Worm (Caenorhabditis elegans) whole organism, L1 larva: ENCODE data around the gene ZK1240.6.
"Not testable (repeated sequence)": the region's sequence is repeated elsewhere in the genome, so short reads cannot be mapped to it uniquely, and the experiment has no call there.

Experiments
- C04F5.9 ChIP-seq: sonication (generic microtip); optimal IDR thresholded peaks from 2 replicates; lab custom pipeline; 2016; ENCODE audit warnings: missing genetic modification characterization, missing compliant biosample characterization
- aha-1 ChIP-seq: fragments of 150-350 bp; optimal IDR thresholded peaks from 2 replicates; lab custom pipeline; 2014; ENCODE audit warnings: missing biosample characterization, missing genetic modification characterization
- ama-1 ChIP-seq: fragments of 150-350 bp; optimal IDR thresholded peaks from 2 replicates; lab custom pipeline; 2014
- ceh-63 ChIP-seq: fragments of 200-800 bp; sonication (Bioruptor generic); optimal IDR thresholded peaks from 2 replicates; lab custom pipeline; 2018; ENCODE audit warnings: mild to moderate bottlenecking, missing genetic modification characterization, missing compliant biosample characterization
- ceh-8 ChIP-seq: fragments of 200-800 bp; sonication (Bioruptor generic); optimal IDR thresholded peaks from 2 replicates; lab custom pipeline; 2018; ENCODE audit warnings: mild to moderate bottlenecking, missing genetic modification characterization, moderate library complexity, missing compliant biosample characterization
- dpl-1 ChIP-seq, 3 experiments: fragments of 150-350 bp in 2 of 3; sonication (generic microtip) in 1 of 3; optimal IDR thresholded peaks; 2 replicates each; lab custom pipeline; 2014 to 2017; ENCODE audit warnings: missing biosample characterization in 3 of 3, missing genetic modification characterization in 3 of 3, missing genetic modification reagents in 3 of 3
- dsc-1 ChIP-seq: sonication (generic microtip); optimal IDR thresholded peaks from 2 replicates; lab custom pipeline; 2016; ENCODE audit warnings: mild to moderate bottlenecking, missing genetic modification characterization, missing compliant biosample characterization
- egl-27 ChIP-seq, 2 experiments: fragments of 150-350 bp in 1 of 2; sonication (generic microtip); optimal IDR thresholded peaks; 3 replicates each; lab custom pipeline; 2017 to 2018; ENCODE audit warnings: missing biosample characterization in 2 of 2, missing genetic modification characterization in 2 of 2, missing genetic modification reagents in 2 of 2
- elt-3 ChIP-seq, 6 experiments: fragments of 150-350 bp in 1 of 6; sonication (generic microtip); optimal IDR thresholded peaks; 2 replicates each; lab custom pipeline; 2017 to 2018; ENCODE audit warnings: missing biosample characterization in 6 of 6, missing genetic modification characterization in 6 of 6, inconsistent platforms in 1 of 6
- ets-5 ChIP-seq: fragments of 200-800 bp; sonication (Bioruptor generic); IDR thresholded peaks from 2 replicates; pipeline ENCODE4 v1.3.6; 2022; ENCODE audit warnings: missing genetic modification characterization, missing compliant biosample characterization
- fkh-10 ChIP-seq: sonication (generic microtip); optimal IDR thresholded peaks from 2 replicates; lab custom pipeline; 2017; ENCODE audit warnings: missing biosample characterization, missing genetic modification reagents, missing genetic modification characterization
- fos-1 ChIP-seq: fragments of 150-350 bp; optimal IDR thresholded peaks from 2 replicates; lab custom pipeline; 2014; ENCODE audit warnings: missing biosample characterization, missing genetic modification characterization
- hlh-4 ChIP-seq: sonication (generic microtip); optimal IDR thresholded peaks from 2 replicates; lab custom pipeline; 2016; ENCODE audit warnings: mild to moderate bottlenecking, missing genetic modification characterization, missing compliant biosample characterization
- irx-1 ChIP-seq: sonication (generic microtip); optimal IDR thresholded peaks from 2 replicates; lab custom pipeline; 2016; ENCODE audit warnings: missing genetic modification characterization, missing compliant biosample characterization
- lin-13 ChIP-seq: fragments of 150-350 bp; optimal IDR thresholded peaks from 2 replicates; lab custom pipeline; 2014; ENCODE audit warnings: missing biosample characterization, missing genetic modification reagents, missing genetic modification characterization
- lin-14 ChIP-seq: fragments of 200-800 bp; sonication (Bioruptor generic); optimal IDR thresholded peaks from 2 replicates; lab custom pipeline; 2018; ENCODE audit warnings: mild to moderate bottlenecking, missing genetic modification characterization, moderate library complexity, missing compliant biosample characterization
- lin-15B ChIP-seq: fragments of 150-350 bp; sonication (generic microtip); optimal IDR thresholded peaks from 3 replicates; lab custom pipeline; 2014; ENCODE audit warnings: missing biosample characterization, missing genetic modification characterization
- lin-39 ChIP-seq: fragments of 150-350 bp; optimal IDR thresholded peaks from 2 replicates; lab custom pipeline; 2014; ENCODE audit warnings: missing biosample characterization, missing genetic modification reagents, missing genetic modification characterization
- lir-3 ChIP-seq: sonication (generic microtip); optimal IDR thresholded peaks from 2 replicates; lab custom pipeline; 2016; ENCODE audit warnings: mild to moderate bottlenecking, missing genetic modification characterization, moderate library complexity, missing compliant biosample characterization; ENCODE audit not compliant: poor library complexity
- mep-1 ChIP-seq: fragments of 150-350 bp; optimal IDR thresholded peaks from 2 replicates; lab custom pipeline; 2014; ENCODE audit warnings: missing biosample characterization, missing genetic modification characterization
- nhr-20 ChIP-seq: sonication (generic microtip); optimal IDR thresholded peaks from 2 replicates; lab custom pipeline; 2016; ENCODE audit warnings: mild to moderate bottlenecking, missing genetic modification characterization, missing compliant biosample characterization
- nhr-237 ChIP-seq: fragments of 150-350 bp; optimal IDR thresholded peaks from 2 replicates; lab custom pipeline; 2014; ENCODE audit warnings: missing biosample characterization, missing genetic modification characterization
- nhr-47 ChIP-seq: sonication (generic microtip); optimal IDR thresholded peaks from 2 replicates; lab custom pipeline; 2016; ENCODE audit warnings: mild to moderate bottlenecking, missing genetic modification characterization, moderate library complexity, missing compliant biosample characterization
- nhr-71 ChIP-seq: sonication (generic microtip); optimal IDR thresholded peaks from 2 replicates; lab custom pipeline; 2016; ENCODE audit warnings: mild to moderate bottlenecking, missing genetic modification characterization, moderate library complexity, missing compliant biosample characterization
- nhr-76 ChIP-seq: sonication (generic microtip); optimal IDR thresholded peaks from 2 replicates; lab custom pipeline; 2017; ENCODE audit warnings: missing biosample characterization, missing genetic modification characterization
- nhr-85 ChIP-seq: sonication (generic microtip); peaks from one replicate; lab custom pipeline; 2016; ENCODE audit warnings: missing genetic modification characterization, inconsistent platforms, missing compliant biosample characterization
- nhr-90 ChIP-seq: sonication (generic microtip); optimal IDR thresholded peaks from 2 replicates; lab custom pipeline; 2016; ENCODE audit warnings: mild to moderate bottlenecking, missing genetic modification characterization, missing compliant biosample characterization; ENCODE audit not compliant: poor library complexity
- pag-3 ChIP-seq: sonication (generic microtip); optimal IDR thresholded peaks from 2 replicates; lab custom pipeline; 2017; ENCODE audit warnings: missing genetic modification characterization, mild to moderate bottlenecking, missing compliant biosample characterization, antibody characterized with exemption, borderline replicate concordance; ENCODE audit not compliant: insufficient read depth
- pax-3 ChIP-seq: fragments of 200-800 bp; sonication (Bioruptor generic); optimal IDR thresholded peaks from 2 replicates; lab custom pipeline; 2018; ENCODE audit warnings: mild to moderate bottlenecking, missing genetic modification characterization, moderate library complexity, missing compliant biosample characterization
- pqm-1 ChIP-seq: sonication (generic microtip); optimal IDR thresholded peaks from 3 replicates; lab custom pipeline; 2017; ENCODE audit warnings: missing biosample characterization, missing genetic modification characterization
- sptf-1 ChIP-seq: fragments of 150-350 bp; optimal IDR thresholded peaks from 2 replicates; lab custom pipeline; 2014; ENCODE audit warnings: missing biosample characterization, missing genetic modification characterization
- sup-37 ChIP-seq: fragments of 200-800 bp; sonication (Bioruptor generic); optimal IDR thresholded peaks from 2 replicates; lab custom pipeline; 2018; ENCODE audit warnings: mild to moderate bottlenecking, missing genetic modification characterization, missing compliant biosample characterization
- swsn-7 ChIP-seq: sonication (generic microtip); optimal IDR thresholded peaks from 2 replicates; lab custom pipeline; 2016; ENCODE audit warnings: missing genetic modification characterization, missing compliant biosample characterization
- tlp-1 ChIP-seq: fragments of 150-350 bp; optimal IDR thresholded peaks from 2 replicates; lab custom pipeline; 2014; ENCODE audit warnings: missing biosample characterization, missing genetic modification characterization
- unc-130 ChIP-seq: fragments of 150-350 bp; optimal IDR thresholded peaks from 2 replicates; lab custom pipeline; 2017; ENCODE audit warnings: missing biosample characterization, missing genetic modification characterization, inconsistent platforms
- unc-30 ChIP-seq: sonication (generic microtip); optimal IDR thresholded peaks from 2 replicates; lab custom pipeline; 2017; ENCODE audit warnings: missing biosample characterization, missing genetic modification characterization
- unc-62 ChIP-seq: fragments of 150-350 bp; optimal IDR thresholded peaks from 2 replicates; lab custom pipeline; 2014; ENCODE audit warnings: missing biosample characterization, missing genetic modification reagents, missing genetic modification characterization
- unc-86 ChIP-seq: sonication (generic microtip); optimal IDR thresholded peaks from 2 replicates; lab custom pipeline; 2016; ENCODE audit warnings: missing genetic modification characterization, missing compliant biosample characterization
- zag-1 ChIP-seq: fragments of 150-350 bp; optimal IDR thresholded peaks from 2 replicates; lab custom pipeline; 2014; ENCODE audit warnings: missing biosample characterization, missing genetic modification characterization
- zip-4 ChIP-seq: fragments of 200-800 bp; sonication (Bioruptor generic); optimal IDR thresholded peaks from 2 replicates; lab custom pipeline; 2018; ENCODE audit warnings: mild to moderate bottlenecking, missing genetic modification characterization, moderate library complexity, missing compliant biosample characterization

ZK1240.6 gene

ce11 chrII:2282599-2282998 lies 40.1 kb downstream of the ZK1240.6 start, which contains the start of gene K09F6.9:
Gene K09F6.9 (minus strand): TSS chrII:2282699.
- not testable (repeated sequence) for TF ChIP-seq nhr-237 (tag; lab: Kevin White, UChicago); lin-14; ceh-63 (GFP tag; lab: Kevin White, UChicago)

ce11 chrII:2279839-2280238 lies 42.9 kb downstream of the ZK1240.6 start, which contains the start of gene K09F6.11:
Gene K09F6.11 (plus strand): TSS chrII:2280139.
- TF ChIP-seq unc-86 (tag; lab: Kevin White, UChicago) = no peak
- TF ChIP-seq lir-3 (tag; lab: Kevin White, UChicago) = no peak
- TF ChIP-seq nhr-85 = no peak
- no peak for TF ChIP-seq irx-1
- TF ChIP-seq dpl-1 (GFP tag; optimal IDR thresholded peaks at IDR 0.05; lab: Kevin White, UChicago) = no peak
- TF ChIP-seq ets-5 (GFP tag; lab: Robert Waterston, UW) = no peak
- no peak for TF ChIP-seq pax-3 (tag; lab: Kevin White, UChicago)
- TF ChIP-seq pqm-1 = no peak
- TF ChIP-seq nhr-20 (tag; lab: Kevin White, UChicago) = no peak
- TF ChIP-seq fkh-10 (GFP tag; lab: Kevin White, UChicago) = no peak
- TF ChIP-seq elt-3 (tag; optimal IDR thresholded peaks at IDR 0.05; lab: Kevin White, UChicago) = no peak
- TF ChIP-seq dsc-1 = no peak
- no peak for TF ChIP-seq unc-62 (GFP tag; lab: Kevin White, UChicago)
- no peak for TF ChIP-seq lin-39 (tag; lab: Kevin White, UChicago)
- TF ChIP-seq sup-37 (GFP tag; lab: Kevin White, UChicago) = no peak
- no peak for TF ChIP-seq lin-15B (tag; lab: Kevin White, UChicago)
- TF ChIP-seq unc-30 (tag; lab: Kevin White, UChicago) = no peak
- TF ChIP-seq egl-27 (tag; optimal IDR thresholded peaks at IDR 0.05; lab: Kevin White, UChicago) = no peak
- no peak for TF ChIP-seq unc-130 (tag; lab: Kevin White, UChicago)
- no peak for TF ChIP-seq C04F5.9 (tag; lab: Kevin White, UChicago)

ce11 chrII:2279263-2279662 lies 43.4 kb downstream of the ZK1240.6 start, which contains the start of gene K09F6.6:
Gene K09F6.6 (minus strand): TSS chrII:2279305.
- TF ChIP-seq nhr-76 (tag; lab: Kevin White, UChicago) = no peak
- no peak for TF ChIP-seq lin-15B (tag; lab: Kevin White, UChicago)
- TF ChIP-seq sptf-1 = no peak
- TF ChIP-seq zag-1 (tag; lab: Kevin White, UChicago) = no peak
- TF ChIP-seq nhr-90 (tag; lab: Kevin White, UChicago) = no peak
- TF ChIP-seq irx-1 = no peak
- TF ChIP-seq ama-1 = no peak
- TF ChIP-seq zip-4 (GFP tag; lab: Kevin White, UChicago) = no peak
- TF ChIP-seq nhr-71 (tag; lab: Kevin White, UChicago) = no peak
- TF ChIP-seq mep-1 (tag; lab: Kevin White, UChicago) = no peak
- TF ChIP-seq pag-3 (tag; lab: Kevin White, UChicago) = no peak
- no peak for TF ChIP-seq hlh-4 (tag; lab: Kevin White, UChicago)
- no peak for TF ChIP-seq fos-1 (tag; lab: Kevin White, UChicago)
- TF ChIP-seq nhr-47 = no peak
- TF ChIP-seq tlp-1 (tag; lab: Kevin White, UChicago) = no peak
- TF ChIP-seq ceh-8 (GFP tag; lab: Kevin White, UChicago) = no peak
- TF ChIP-seq swsn-7 = no peak
- TF ChIP-seq lin-13 (GFP tag; lab: Kevin White, UChicago) = no peak
- no peak for TF ChIP-seq aha-1
